Worm (Caenorhabditis elegans) whole organism, late embryonic: ENCODE data around the gene spe-41.

Experiments
- T23F11.4 ChIP-seq: fragments of 200-800 bp; sonication (Bioruptor generic); optimal IDR thresholded peaks from 2 replicates; lab custom pipeline; 2018; ENCODE audit warnings: mild to moderate bottlenecking, missing genetic modification characterization, missing compliant biosample characterization
- ceh-18 ChIP-seq: sonication (generic microtip); optimal IDR thresholded peaks from 2 replicates; lab custom pipeline; 2016; ENCODE audit warnings: missing genetic modification characterization, missing compliant biosample characterization
- ceh-2 ChIP-seq: sonication (generic microtip); optimal IDR thresholded peaks from 2 replicates; lab custom pipeline; 2016; ENCODE audit warnings: missing genotype, missing genetic modification characterization, missing compliant biosample characterization
- ceh-22 ChIP-seq: sonication (generic microtip); optimal IDR thresholded peaks from 2 replicates; lab custom pipeline; 2017; ENCODE audit warnings: missing biosample characterization, missing genetic modification characterization
- ceh-30 ChIP-seq: fragments of 150-350 bp; optimal IDR thresholded peaks from 2 replicates; lab custom pipeline; 2014; ENCODE audit warnings: missing biosample characterization, missing genetic modification characterization
- ceh-31 ChIP-seq: sonication (generic microtip); optimal IDR thresholded peaks from 2 replicates; lab custom pipeline; 2016; ENCODE audit warnings: missing genetic modification characterization, missing compliant biosample characterization
- ceh-34 ChIP-seq: sonication (generic microtip); optimal IDR thresholded peaks from 2 replicates; lab custom pipeline; 2016; ENCODE audit warnings: mild to moderate bottlenecking, missing genetic modification characterization, missing compliant biosample characterization
- elt-4 ChIP-seq: sonication (generic microtip); optimal IDR thresholded peaks from 2 replicates; lab custom pipeline; 2016; ENCODE audit warnings: missing genetic modification characterization, missing compliant biosample characterization
- eyg-1 ChIP-seq: sonication (generic microtip); optimal IDR thresholded peaks from 2 replicates; lab custom pipeline; 2016; ENCODE audit warnings: missing genotype, missing genetic modification characterization, missing compliant biosample characterization
- fax-1 ChIP-seq: sonication (generic microtip); optimal IDR thresholded peaks from 2 replicates; lab custom pipeline; 2016; ENCODE audit warnings: missing genotype, missing genetic modification characterization, missing compliant biosample characterization
- fkh-6 ChIP-seq: sonication (generic microtip); optimal IDR thresholded peaks from 2 replicates; lab custom pipeline; 2016; ENCODE audit warnings: missing genetic modification characterization, missing compliant biosample characterization
- gmeb-2 ChIP-seq: sonication (generic microtip); optimal IDR thresholded peaks from 2 replicates; lab custom pipeline; 2016; ENCODE audit warnings: missing genetic modification characterization, inconsistent platforms, missing compliant biosample characterization
- hlh-13 ChIP-seq: fragments of 200-800 bp; sonication (Bioruptor generic); optimal IDR thresholded peaks from 2 replicates; lab custom pipeline; 2018; ENCODE audit warnings: mild to moderate bottlenecking, missing genetic modification characterization, missing compliant biosample characterization
- hlh-15 ChIP-seq: sonication (generic microtip); optimal IDR thresholded peaks from 2 replicates; lab custom pipeline; 2016; ENCODE audit warnings: missing genetic modification characterization, missing compliant biosample characterization
- hlh-30 ChIP-seq: sonication (generic microtip); optimal IDR thresholded peaks from 2 replicates; lab custom pipeline; 2017; ENCODE audit warnings: antibody characterized with exemption, missing genetic modification characterization, missing compliant biosample characterization; ENCODE audit not compliant: insufficient read depth
- lim-6 ChIP-seq: sonication (generic microtip); optimal IDR thresholded peaks from 2 replicates; lab custom pipeline; 2016; ENCODE audit warnings: missing genetic modification characterization, missing compliant biosample characterization
- lin-11 ChIP-seq: fragments of 200-800 bp; sonication (Bioruptor generic); optimal IDR thresholded peaks from 2 replicates; lab custom pipeline; 2018; ENCODE audit warnings: mild to moderate bottlenecking, missing genetic modification characterization, missing compliant biosample characterization
- madf-2 ChIP-seq: sonication (generic microtip); optimal IDR thresholded peaks from 2 replicates; lab custom pipeline; 2017; ENCODE audit warnings: missing genetic modification characterization, missing compliant biosample characterization
- nfya-1 ChIP-seq: sonication (generic microtip); optimal IDR thresholded peaks from 2 replicates; lab custom pipeline; 2017; ENCODE audit warnings: missing genetic modification characterization, mild to moderate bottlenecking, missing compliant biosample characterization, antibody characterized with exemption, moderate library complexity
- nhr-11 ChIP-seq: fragments of 150-350 bp; optimal IDR thresholded peaks from 2 replicates; lab custom pipeline; 2014; ENCODE audit warnings: missing biosample characterization, missing genetic modification characterization
- nhr-232 ChIP-seq: sonication (generic microtip); optimal IDR thresholded peaks from 2 replicates; lab custom pipeline; 2016; ENCODE audit warnings: missing genetic modification characterization, missing compliant biosample characterization
- npax-4 ChIP-seq: sonication (generic microtip); optimal IDR thresholded peaks from 2 replicates; lab custom pipeline; 2016; ENCODE audit warnings: missing genetic modification characterization, missing compliant biosample characterization
- odd-2 ChIP-seq: sonication (generic microtip); optimal IDR thresholded peaks from 2 replicates; lab custom pipeline; 2017; ENCODE audit warnings: antibody characterized with exemption, mild to moderate bottlenecking, missing genetic modification characterization, missing compliant biosample characterization
- pag-3 ChIP-seq: sonication (generic microtip); optimal IDR thresholded peaks from 2 replicates; lab custom pipeline; 2016; ENCODE audit warnings: missing compliant biosample characterization, missing genetic modification characterization, borderline replicate concordance
- pha-4 ChIP-seq: fragments of 150-350 bp; optimal IDR thresholded peaks from 2 replicates; lab custom pipeline; 2018; ENCODE audit warnings: missing biosample characterization, missing genetic modification reagents, missing genetic modification characterization
- pqm-1 ChIP-seq: sonication (generic microtip); optimal IDR thresholded peaks from 2 replicates; lab custom pipeline; 2016; ENCODE audit warnings: missing genetic modification characterization, missing compliant biosample characterization
- rnt-1 ChIP-seq: sonication (generic microtip); optimal IDR thresholded peaks from 2 replicates; lab custom pipeline; 2016; ENCODE audit warnings: missing genetic modification characterization, missing compliant biosample characterization
- sox-2 ChIP-seq: fragments of 200-800 bp; sonication (Bioruptor generic); IDR thresholded peaks from 2 replicates; pipeline ENCODE4 v1.3.6; 2022; ENCODE audit warnings: missing genetic modification reagents, missing genetic modification characterization, missing compliant biosample characterization
- sox-4 ChIP-seq: sonication (generic microtip); optimal IDR thresholded peaks from 2 replicates; lab custom pipeline; 2017; ENCODE audit warnings: mild to moderate bottlenecking, missing genetic modification characterization, inconsistent platforms, missing compliant biosample characterization
- unc-42 ChIP-seq: sonication (generic microtip); optimal IDR thresholded peaks from 2 replicates; lab custom pipeline; 2016; ENCODE audit warnings: missing genotype, missing genetic modification characterization, missing compliant biosample characterization
- unc-55 ChIP-seq: sonication (generic microtip); optimal IDR thresholded peaks from 2 replicates; lab custom pipeline; 2017; ENCODE audit warnings: missing biosample characterization, missing genetic modification reagents, missing genetic modification characterization
- unc-86 ChIP-seq: sonication (generic microtip); optimal IDR thresholded peaks from 2 replicates; lab custom pipeline; 2016; ENCODE audit warnings: missing genetic modification characterization, missing compliant biosample characterization
- zip-5 ChIP-seq: sonication (generic microtip); optimal IDR thresholded peaks from 2 replicates; lab custom pipeline; 2016; ENCODE audit warnings: missing genetic modification characterization, missing compliant biosample characterization
- ztf-16 ChIP-seq: sonication (generic microtip); optimal IDR thresholded peaks from 2 replicates; lab custom pipeline; 2017; ENCODE audit warnings: missing genetic modification characterization, missing compliant biosample characterization

spe-41 gene

DNA sequence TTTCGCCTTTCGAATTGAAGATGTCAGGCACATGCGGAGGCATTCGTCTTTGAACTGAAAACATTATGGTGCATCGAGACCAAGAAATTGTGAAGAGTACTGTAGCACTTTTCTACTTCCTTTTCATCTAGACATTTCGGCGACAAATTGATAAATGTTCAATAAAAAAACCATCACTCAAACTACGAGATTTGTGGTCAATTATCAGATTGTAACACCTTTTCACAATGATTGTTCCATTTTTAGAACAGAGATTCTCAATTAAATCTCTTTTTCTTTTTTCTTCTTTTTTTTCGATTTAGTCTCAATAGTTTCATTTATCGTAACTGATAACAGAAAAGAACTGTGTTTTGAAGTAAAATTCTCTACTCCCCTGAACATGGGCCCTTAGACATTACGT, 42.0 kb upstream of the spe-41 start:
- TF ChIP-seq unc-42 (tag; lab: Kevin White, UChicago), result no peak
- TF ChIP-seq nhr-11 (tag; lab: Kevin White, UChicago), result no peak
- no peak for TF ChIP-seq gmeb-2 (tag; lab: Kevin White, UChicago)
- TF ChIP-seq madf-2 (tag; lab: Kevin White, UChicago), result no peak
- no peak for TF ChIP-seq ztf-16 (tag; lab: Kevin White, UChicago)
- TF ChIP-seq rnt-1 (tag; lab: Kevin White, UChicago), result no peak
- no peak for TF ChIP-seq hlh-30 (tag; lab: Kevin White, UChicago)

DNA sequence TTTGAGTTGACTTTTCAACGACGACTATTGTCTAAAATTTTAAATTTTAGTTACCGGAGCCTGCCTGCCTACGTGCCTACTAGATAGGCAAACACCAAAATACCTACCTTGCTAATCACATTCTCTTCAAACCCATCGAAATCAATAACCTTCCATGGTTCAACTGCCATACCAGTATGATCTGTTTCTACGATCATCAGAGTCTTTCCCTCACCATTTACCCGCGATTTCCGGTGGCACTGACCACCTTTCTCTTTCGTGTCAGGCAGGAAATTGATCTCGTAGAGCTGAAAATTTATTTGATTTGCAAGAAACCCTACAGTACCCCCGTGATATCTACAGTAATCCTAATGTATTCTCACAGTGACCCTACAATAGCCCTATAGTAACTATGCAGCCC, 41.0 kb upstream of the spe-41 start:
- TF ChIP-seq hlh-15 (no peak), hlh-30 (tag; lab: Kevin White, UChicago) (no peak), ceh-31 (tag; lab: Kevin White, UChicago) (no peak), ceh-2 (no peak), nhr-11 (tag; lab: Kevin White, UChicago) (no peak), odd-2 (tag; lab: Kevin White, UChicago) (no peak), npax-4 (tag; lab: Kevin White, UChicago) (no peak), sox-4 (tag; lab: Kevin White, UChicago) (no peak), rnt-1 (tag; lab: Kevin White, UChicago) (no peak), unc-86 (tag; lab: Kevin White, UChicago) (no peak), zip-5 (tag; lab: Kevin White, UChicago) (no peak), fkh-6 (no peak), elt-4 (tag; lab: Kevin White, UChicago) (no peak), unc-55 (GFP tag; lab: Kevin White, UChicago) (no peak)

DNA sequence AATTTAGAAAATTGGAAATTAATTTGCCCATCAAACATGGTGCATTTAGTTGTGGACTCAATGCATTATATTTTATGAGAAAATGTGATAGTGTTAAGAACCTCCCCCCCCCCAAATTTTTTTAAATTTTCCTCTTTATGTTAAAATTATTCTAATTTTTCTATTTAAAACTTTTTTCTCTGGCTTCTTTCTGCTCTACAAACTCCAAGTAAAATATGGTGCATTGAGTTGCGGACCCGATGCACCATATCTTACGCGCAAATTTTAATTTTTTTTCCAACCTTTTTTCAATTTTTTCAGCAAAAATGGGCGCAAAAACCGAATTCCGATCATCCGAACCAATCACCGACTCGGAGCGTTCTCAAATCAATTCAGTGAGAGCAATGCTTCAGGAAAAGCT, 38.3 kb upstream of the spe-41 start, which contains the start of gene C34C12.6:
Gene C34C12.6, plus strand, starts transcription at position 301 of the 400 bp plus-strand sequence.
- no peak for TF ChIP-seq pqm-1
- no peak for TF ChIP-seq rnt-1 (tag; lab: Kevin White, UChicago)
- TF ChIP-seq ceh-30 (tag; lab: Kevin White, UChicago), result no peak
- TF ChIP-seq zip-5 (tag; lab: Kevin White, UChicago), result no peak
- no peak for TF ChIP-seq ceh-31 (tag; lab: Kevin White, UChicago)
- no peak for TF ChIP-seq ceh-34 (tag; lab: Kevin White, UChicago)
- no peak for TF ChIP-seq madf-2 (tag; lab: Kevin White, UChicago)
- TF ChIP-seq lim-6, result no peak
- TF ChIP-seq sox-2 (GFP tag; lab: Robert Waterston, UW), result no peak
- no peak for TF ChIP-seq pha-4 (tag; lab: Kevin White, UChicago)
- TF ChIP-seq hlh-13 (GFP tag; lab: Kevin White, UChicago), result no peak
- TF ChIP-seq eyg-1, result no peak
- no peak for TF ChIP-seq fax-1
- no peak for TF ChIP-seq pag-3

DNA sequence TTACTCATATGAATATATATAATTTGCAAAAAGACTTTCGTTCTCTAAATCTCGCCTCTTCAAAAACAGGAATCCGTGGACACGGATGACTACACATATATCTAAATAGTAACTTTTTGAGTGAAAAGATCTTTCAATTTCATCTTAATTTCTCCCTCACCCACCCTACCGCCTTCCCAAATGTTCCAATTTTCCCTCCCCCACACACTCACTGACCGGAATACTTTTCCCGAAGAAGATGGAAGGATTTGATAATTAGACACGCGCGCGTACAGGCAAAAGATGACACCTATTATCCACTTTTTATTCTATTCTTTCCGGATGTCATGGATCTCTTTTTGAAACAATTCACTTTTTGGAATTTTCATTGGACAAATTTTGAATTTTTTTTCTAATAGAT, 36.9 kb upstream of the spe-41 start:
- TF ChIP-seq hlh-13 (GFP tag; lab: Kevin White, UChicago), result no peak
- TF ChIP-seq ceh-22 (tag; lab: Kevin White, UChicago), result no peak

DNA sequence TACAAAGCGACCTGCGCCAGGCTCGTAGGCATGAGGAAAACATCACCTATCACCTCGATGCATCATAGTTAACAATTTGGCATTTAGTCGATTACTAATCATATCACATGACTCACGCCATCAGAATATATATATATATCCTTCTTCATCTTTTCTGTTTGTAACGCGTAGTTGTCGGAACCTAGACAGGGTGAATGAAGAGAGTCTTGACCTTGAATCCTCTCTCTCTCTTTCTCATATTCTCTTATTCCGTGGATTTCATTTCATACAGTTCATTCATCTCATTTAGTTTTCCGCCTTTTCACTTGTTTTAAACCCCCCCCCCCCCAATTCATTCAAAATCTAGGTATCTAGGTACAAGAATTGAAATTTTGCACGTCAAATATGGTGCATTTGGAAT, 36.2 kb upstream of the spe-41 start:
- TF ChIP-seq ceh-18 (tag; lab: Kevin White, UChicago), result no peak
- no peak for TF ChIP-seq ceh-22 (tag; lab: Kevin White, UChicago)
- TF ChIP-seq zip-5 (tag; lab: Kevin White, UChicago), result no peak
- TF ChIP-seq hlh-30 (tag; lab: Kevin White, UChicago), result peak; percentile 19
- no peak for TF ChIP-seq fkh-6
- no peak for TF ChIP-seq nhr-232 (tag; lab: Kevin White, UChicago)

DNA sequence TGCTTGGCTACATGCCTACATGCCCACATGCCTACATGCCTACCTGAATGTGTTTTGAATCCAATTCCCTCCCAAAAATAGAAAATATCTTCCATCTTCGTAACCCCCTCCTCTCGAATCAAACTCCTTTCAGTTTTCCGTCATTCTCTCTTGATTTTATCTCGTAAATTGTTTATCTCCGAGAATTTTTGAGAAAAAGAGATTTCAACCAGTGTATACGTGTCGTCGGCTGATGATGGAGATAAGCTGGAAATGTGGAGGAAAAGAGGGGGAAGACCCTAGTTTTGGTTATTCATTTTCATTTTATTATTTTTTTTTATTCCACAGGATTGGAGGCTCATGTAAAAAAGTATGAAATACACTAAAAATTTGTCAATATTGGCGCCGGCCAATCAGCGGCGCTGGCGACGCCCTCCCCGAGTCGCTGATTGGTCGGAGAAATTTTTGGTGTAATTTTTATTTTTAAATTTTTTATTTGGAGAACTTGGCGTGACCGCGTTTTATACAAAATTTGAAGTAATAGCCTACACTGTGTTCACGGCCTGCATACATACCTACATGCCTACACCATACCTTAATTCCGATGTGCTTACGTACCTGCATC, 34.9 kb upstream of the spe-41 start:
- TF ChIP-seq lin-11 (tag; lab: Kevin White, UChicago) (no peak), nfya-1 (tag; lab: Kevin White, UChicago) (peak; percentile 86), T23F11.4 (no peak)
